Fruit fly (Drosophila melanogaster): ENCODE measurements around the gene ovm.

dm6 chr2L:170383-170782 is 29.6 kb upstream of the ovm start:
- TF ChIP-seq CG8478 (optimal IDR thresholded peaks at IDR 0.05), result no peak
- TF ChIP-seq CTCF (optimal IDR thresholded peaks at IDR 0.05), result no peak

Measured in S2 (cell line).